Worm (Caenorhabditis elegans) whole organism, L3 larva: ENCODE measurements around the gene Y36E3A.2.

Experiments
- R02D3.7 ChIP-seq: fragments of 150-350 bp; optimal IDR thresholded peaks from 2 replicates; lab custom pipeline; 2014; ENCODE audit warnings: missing biosample characterization, missing genetic modification characterization
- ZK546.5 ChIP-seq: sonication (generic microtip); optimal IDR thresholded peaks from 2 replicates; lab custom pipeline; 2017; ENCODE audit warnings: missing biosample characterization, missing genetic modification characterization
- aly-2 ChIP-seq: fragments of 150-350 bp; optimal IDR thresholded peaks from 2 replicates; lab custom pipeline; 2014; ENCODE audit warnings: missing biosample characterization, missing genetic modification characterization
- ceh-16 ChIP-seq: sonication (generic microtip); optimal IDR thresholded peaks from 2 replicates; lab custom pipeline; 2017; ENCODE audit warnings: missing biosample characterization, missing genetic modification characterization
- ceh-28 ChIP-seq: fragments of 150-350 bp; optimal IDR thresholded peaks from 2 replicates; lab custom pipeline; 2014; ENCODE audit warnings: missing biosample characterization, missing genetic modification reagents, missing genetic modification characterization
- daf-12 ChIP-seq: fragments of 150-350 bp; optimal IDR thresholded peaks from 2 replicates; lab custom pipeline; 2014; ENCODE audit warnings: missing biosample characterization, missing genetic modification reagents, missing genetic modification characterization
- egl-27 ChIP-seq: sonication (generic microtip); optimal IDR thresholded peaks from 4 replicates; lab custom pipeline; 2017; ENCODE audit warnings: missing biosample characterization, missing genetic modification reagents, missing genetic modification characterization
- egl-5 ChIP-seq: fragments of 150-350 bp; optimal IDR thresholded peaks from 2 replicates; lab custom pipeline; 2017; ENCODE audit warnings: missing biosample characterization, missing genetic modification reagents, missing genetic modification characterization, inconsistent platforms
- elt-1 ChIP-seq: fragments of 150-350 bp; optimal IDR thresholded peaks from 2 replicates; lab custom pipeline; 2014; ENCODE audit warnings: missing biosample characterization, missing genetic modification characterization
- elt-2 ChIP-seq: sonication (generic microtip); optimal IDR thresholded peaks from 2 replicates; lab custom pipeline; 2016; ENCODE audit warnings: missing genetic modification reagents, mild to moderate bottlenecking, missing genetic modification characterization, missing compliant biosample characterization
- elt-3 ChIP-seq, 3 experiments: fragments of 150-350 bp in 1 of 3; sonication (generic microtip) in 2 of 3; optimal IDR thresholded peaks; 2 replicates in 2 of 3; 4 replicates in 1 of 3; lab custom pipeline; 2014 to 2017; ENCODE audit warnings: missing biosample characterization in 3 of 3, missing genetic modification characterization in 3 of 3
- fkh-2 ChIP-seq: fragments of 150-350 bp; optimal IDR thresholded peaks from 2 replicates; lab custom pipeline; 2014; ENCODE audit warnings: missing biosample characterization, missing genetic modification reagents, missing genetic modification characterization
- fos-1 ChIP-seq: fragments of 150-350 bp; optimal IDR thresholded peaks from 2 replicates; lab custom pipeline; 2014; ENCODE audit warnings: missing biosample characterization, missing genetic modification characterization
- hmg-11 ChIP-seq: sonication (generic microtip); optimal IDR thresholded peaks from 2 replicates; lab custom pipeline; 2016; ENCODE audit warnings: missing genetic modification characterization, missing compliant biosample characterization
- jun-1 ChIP-seq: fragments of 150-350 bp; optimal IDR thresholded peaks from 2 replicates; lab custom pipeline; 2014; ENCODE audit warnings: missing biosample characterization, missing genetic modification reagents, missing genetic modification characterization
- lin-15B ChIP-seq: fragments of 150-350 bp; optimal IDR thresholded peaks from 2 replicates; lab custom pipeline; 2014; ENCODE audit warnings: missing biosample characterization, missing genetic modification characterization
- lin-39 ChIP-seq: fragments of 150-350 bp; optimal IDR thresholded peaks from 2 replicates; lab custom pipeline; 2018; ENCODE audit warnings: missing biosample characterization, missing genetic modification reagents, missing genetic modification characterization
- mdl-1 ChIP-seq: fragments of 150-350 bp; optimal IDR thresholded peaks from 2 replicates; lab custom pipeline; 2014; ENCODE audit warnings: missing biosample characterization, missing genetic modification characterization
- nfya-1 ChIP-seq: sonication (generic microtip); optimal IDR thresholded peaks from 2 replicates; lab custom pipeline; 2017; ENCODE audit warnings: missing genetic modification characterization, mild to moderate bottlenecking, missing compliant biosample characterization, antibody characterized with exemption, moderate library complexity; ENCODE audit not compliant: insufficient read depth
- nhr-11 ChIP-seq: fragments of 150-350 bp; optimal IDR thresholded peaks from 2 replicates; lab custom pipeline; 2014; ENCODE audit warnings: missing biosample characterization, missing genetic modification characterization
- nhr-12 ChIP-seq: fragments of 150-350 bp; optimal IDR thresholded peaks from 2 replicates; lab custom pipeline; 2014; ENCODE audit warnings: missing biosample characterization, missing genetic modification characterization
- nhr-23 ChIP-seq: fragments of 150-350 bp; optimal IDR thresholded peaks from 2 replicates; lab custom pipeline; 2014; ENCODE audit warnings: missing biosample characterization, missing genetic modification reagents, missing genetic modification characterization
- nhr-237 ChIP-seq: fragments of 150-350 bp; optimal IDR thresholded peaks from 2 replicates; lab custom pipeline; 2014; ENCODE audit warnings: missing biosample characterization, missing genetic modification characterization
- nhr-25 ChIP-seq: sonication (generic microtip); optimal IDR thresholded peaks from 2 replicates; lab custom pipeline; 2017; ENCODE audit warnings: missing biosample characterization, missing genetic modification characterization
- nhr-28 ChIP-seq: fragments of 150-350 bp; optimal IDR thresholded peaks from 2 replicates; lab custom pipeline; 2014; ENCODE audit warnings: missing biosample characterization, missing genetic modification characterization
- nhr-43 ChIP-seq: sonication (generic microtip); optimal IDR thresholded peaks from 2 replicates; lab custom pipeline; 2016; ENCODE audit warnings: mild to moderate bottlenecking, missing genetic modification characterization, missing compliant biosample characterization; ENCODE audit not compliant: poor library complexity, severe bottlenecking
- nhr-67 ChIP-seq: fragments of 150-350 bp; optimal IDR thresholded peaks from 2 replicates; lab custom pipeline; 2014; ENCODE audit warnings: missing biosample characterization, missing genetic modification characterization
- nhr-76 ChIP-seq: fragments of 150-350 bp; sonication (generic microtip); optimal IDR thresholded peaks from 5 replicates; lab custom pipeline; 2014; ENCODE audit warnings: missing biosample characterization, missing genetic modification characterization
- nhr-77 ChIP-seq: fragments of 150-350 bp; optimal IDR thresholded peaks from 2 replicates; lab custom pipeline; 2014; ENCODE audit warnings: missing biosample characterization, missing genetic modification characterization
- pha-4 ChIP-seq: fragments of 150-350 bp; optimal IDR thresholded peaks from 2 replicates; lab custom pipeline; 2014; ENCODE audit warnings: missing biosample characterization, missing genetic modification reagents, missing genetic modification characterization
- pqm-1 ChIP-seq: fragments of 150-350 bp; optimal IDR thresholded peaks from 2 replicates; lab custom pipeline; 2017; ENCODE audit warnings: missing biosample characterization, missing genetic modification characterization, inconsistent platforms
- sea-2 ChIP-seq: fragments of 150-350 bp; sonication (generic microtip); optimal IDR thresholded peaks from 4 replicates; lab custom pipeline; 2014; ENCODE audit warnings: missing biosample characterization, missing genetic modification reagents, missing genetic modification characterization
- skn-1 ChIP-seq: fragments of 150-350 bp; optimal IDR thresholded peaks from 2 replicates; lab custom pipeline; 2014; ENCODE audit warnings: missing biosample characterization, missing genetic modification characterization
- tbx-2 ChIP-seq: sonication (generic microtip); optimal IDR thresholded peaks from 2 replicates; lab custom pipeline; 2016; ENCODE audit warnings: mild to moderate bottlenecking, missing genetic modification characterization, missing compliant biosample characterization
- unc-62 ChIP-seq: fragments of 150-350 bp; sonication (generic microtip); optimal IDR thresholded peaks from 4 replicates; lab custom pipeline; 2014; ENCODE audit warnings: missing biosample characterization, missing genetic modification reagents, missing genetic modification characterization
- zag-1 ChIP-seq: fragments of 150-350 bp; optimal IDR thresholded peaks from 2 replicates; lab custom pipeline; 2014; ENCODE audit warnings: missing biosample characterization, missing genetic modification characterization
- ztf-11 ChIP-seq: fragments of 150-350 bp; optimal IDR thresholded peaks from 2 replicates; lab custom pipeline; 2014; ENCODE audit warnings: missing biosample characterization, missing genetic modification characterization
- ztf-4 ChIP-seq: fragments of 150-350 bp; optimal IDR thresholded peaks from 2 replicates; lab custom pipeline; 2014; ENCODE audit warnings: missing biosample characterization, missing genetic modification characterization

Gene Y36E3A.2

DNA sequence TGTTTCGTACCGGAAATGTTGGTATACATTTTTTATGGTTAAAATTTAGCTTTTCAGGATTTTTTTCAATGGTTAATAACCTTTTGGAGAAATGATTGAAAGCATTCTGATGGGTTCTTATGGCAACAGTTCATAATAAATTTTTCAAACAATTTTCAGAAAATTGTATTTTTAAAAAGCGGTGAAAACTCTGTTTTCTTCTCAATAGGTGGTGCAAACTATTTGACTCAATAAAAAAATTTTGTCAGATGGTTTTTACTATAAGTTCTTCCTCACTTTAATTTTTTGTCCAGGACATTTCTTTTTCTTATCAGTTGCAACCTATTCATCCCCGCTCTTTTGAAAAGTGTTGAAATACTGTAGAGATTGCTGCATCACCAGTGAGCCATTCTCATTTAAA is 23.0 kb downstream of the Y36E3A.2 start, which contains the start of gene T26H5.14:
Gene T26H5.14, plus strand, starts transcription at position 301 of the 400 bp plus-strand sequence.
- TF ChIP-seq elt-2 (tag; lab: Kevin White, UChicago) (peak; percentile 40), ceh-16 (tag; lab: Kevin White, UChicago) (no peak)

DNA sequence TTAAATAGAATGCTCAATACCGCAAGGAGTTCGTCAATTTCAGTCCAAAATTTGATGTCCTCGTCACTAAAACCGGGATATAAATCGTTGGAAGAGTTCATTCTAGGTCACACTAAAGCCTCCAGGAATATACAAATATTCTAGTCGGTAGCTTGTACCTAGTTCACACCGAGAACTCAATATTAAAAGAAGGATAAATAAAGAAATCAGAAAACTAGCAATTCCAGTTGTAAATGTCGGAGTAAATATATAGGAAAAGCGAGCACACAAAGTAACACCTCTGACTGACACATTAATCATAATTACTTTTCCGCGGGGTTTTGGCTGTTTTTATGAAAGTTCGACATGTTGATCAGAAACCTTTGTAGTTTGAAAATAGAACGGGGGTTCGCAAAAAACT is 25.6 kb downstream of the Y36E3A.2 start, which contains the start of gene srw-33:
Gene srw-33, minus strand, starts transcription at position 101 of the 400 bp plus-strand sequence.
- TF ChIP-seq elt-2 (tag; lab: Kevin White, UChicago) = no peak
- no peak for TF ChIP-seq fos-1 (tag; lab: Kevin White, UChicago)
- TF ChIP-seq sea-2 (GFP tag; lab: Kevin White, UChicago) = no peak
- TF ChIP-seq ZK546.5 (tag; lab: Kevin White, UChicago) = no peak
- TF ChIP-seq pha-4 (tag; lab: Kevin White, UChicago) = no peak
- TF ChIP-seq ztf-11 = no peak

DNA sequence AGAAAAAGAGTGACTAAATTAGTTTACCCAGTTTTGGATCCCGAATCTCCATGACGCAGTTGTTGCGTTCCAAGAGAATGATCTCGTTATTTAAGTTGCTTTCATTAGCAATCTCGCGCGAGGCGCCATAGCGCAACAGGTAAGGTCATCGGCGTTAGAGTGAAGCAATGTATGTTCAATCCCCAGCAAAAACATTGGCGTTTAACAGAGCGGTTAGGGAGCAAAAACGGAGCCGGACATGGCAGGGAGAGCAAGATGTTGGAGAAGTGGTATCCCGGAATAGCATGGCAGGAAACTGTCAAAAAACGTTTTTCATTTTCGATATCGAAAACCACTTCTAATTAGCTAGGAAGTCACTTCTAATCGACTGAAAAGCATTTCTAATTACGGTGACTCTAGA is 28.5 kb downstream of the Y36E3A.2 start:
- peak; percentile 31 for TF ChIP-seq nhr-43
- no peak for TF ChIP-seq lin-15B (tag; lab: Kevin White, UChicago)
- TF ChIP-seq nhr-76 (tag; lab: Kevin White, UChicago) = no peak

DNA sequence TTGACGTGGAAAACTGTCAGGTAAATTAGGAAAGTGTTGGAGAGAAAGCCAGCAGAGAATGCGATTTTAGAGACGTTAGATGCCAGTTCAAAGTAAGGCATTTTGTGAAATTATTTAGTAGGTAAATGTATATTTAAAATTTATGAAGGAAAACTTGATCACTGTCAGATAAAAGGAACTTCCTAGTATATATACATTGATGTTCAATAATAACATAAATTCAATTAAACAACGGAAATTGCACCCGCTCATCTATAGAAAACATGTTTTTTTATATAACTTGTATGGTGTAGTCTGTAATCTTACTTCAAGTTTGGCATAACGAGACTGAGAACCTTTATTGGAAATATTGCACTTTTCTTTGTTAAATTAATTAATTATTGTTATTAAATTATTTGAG is 33.2 kb downstream of the Y36E3A.2 start, which contains the start of gene str-71:
Gene str-71, minus strand, starts transcription at position 101 of the 400 bp plus-strand sequence.
- no peak for TF ChIP-seq pha-4 (tag; lab: Kevin White, UChicago)
- no peak for TF ChIP-seq elt-3 (tag; optimal IDR thresholded peaks at IDR 0.05; lab: Kevin White, UChicago)
- TF ChIP-seq aly-2 (tag; lab: Kevin White, UChicago) = no peak
- TF ChIP-seq nhr-23 (tag; lab: Kevin White, UChicago) = no peak
- no peak for TF ChIP-seq mdl-1 (tag; lab: Kevin White, UChicago)
- TF ChIP-seq daf-12 (tag; lab: Kevin White, UChicago) = no peak
- no peak for TF ChIP-seq fkh-2 (tag; lab: Kevin White, UChicago)
- no peak for TF ChIP-seq jun-1 (tag; lab: Kevin White, UChicago)
- TF ChIP-seq egl-5 = no peak
- TF ChIP-seq nhr-28 (tag; lab: Kevin White, UChicago) = no peak
- no peak for TF ChIP-seq pqm-1 (tag; lab: Kevin White, UChicago)
- no peak for TF ChIP-seq elt-2 (tag; lab: Kevin White, UChicago)
- no peak for TF ChIP-seq nhr-77

DNA sequence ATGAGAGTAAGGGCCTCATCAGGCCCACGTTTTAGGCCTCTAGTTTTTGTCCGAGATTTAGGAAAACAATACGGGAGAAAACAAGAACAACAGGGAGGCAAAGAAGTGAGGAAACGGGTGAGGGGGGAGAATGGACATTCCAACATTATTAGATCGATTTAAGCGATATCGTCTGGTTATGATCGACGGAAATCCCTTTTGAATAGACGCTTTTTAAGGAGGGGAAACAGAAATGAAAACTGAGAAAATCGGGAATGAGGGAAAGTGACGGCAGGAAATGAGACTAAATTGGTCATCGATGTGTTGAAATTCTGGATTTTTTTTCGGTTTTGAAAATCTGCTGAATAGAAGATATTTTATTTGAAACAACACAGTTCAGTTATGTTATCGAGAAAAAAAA is 38.6 kb downstream of the Y36E3A.2 start, which contains the start of gene rocf-1:
Gene rocf-1, minus strand, starts transcription at position 101 of the 400 bp plus-strand sequence.
- TF ChIP-seq aly-2 (tag; lab: Kevin White, UChicago) (no peak), skn-1 (no peak), R02D3.7 (tag; lab: Kevin White, UChicago) (no peak), nhr-76 (tag; lab: Kevin White, UChicago) (no peak), elt-3 (tag; optimal IDR thresholded peaks at IDR 0.05; lab: Kevin White, UChicago) (no peak), pha-4 (tag; lab: Kevin White, UChicago) (no peak), nhr-67 (no peak)

DNA sequence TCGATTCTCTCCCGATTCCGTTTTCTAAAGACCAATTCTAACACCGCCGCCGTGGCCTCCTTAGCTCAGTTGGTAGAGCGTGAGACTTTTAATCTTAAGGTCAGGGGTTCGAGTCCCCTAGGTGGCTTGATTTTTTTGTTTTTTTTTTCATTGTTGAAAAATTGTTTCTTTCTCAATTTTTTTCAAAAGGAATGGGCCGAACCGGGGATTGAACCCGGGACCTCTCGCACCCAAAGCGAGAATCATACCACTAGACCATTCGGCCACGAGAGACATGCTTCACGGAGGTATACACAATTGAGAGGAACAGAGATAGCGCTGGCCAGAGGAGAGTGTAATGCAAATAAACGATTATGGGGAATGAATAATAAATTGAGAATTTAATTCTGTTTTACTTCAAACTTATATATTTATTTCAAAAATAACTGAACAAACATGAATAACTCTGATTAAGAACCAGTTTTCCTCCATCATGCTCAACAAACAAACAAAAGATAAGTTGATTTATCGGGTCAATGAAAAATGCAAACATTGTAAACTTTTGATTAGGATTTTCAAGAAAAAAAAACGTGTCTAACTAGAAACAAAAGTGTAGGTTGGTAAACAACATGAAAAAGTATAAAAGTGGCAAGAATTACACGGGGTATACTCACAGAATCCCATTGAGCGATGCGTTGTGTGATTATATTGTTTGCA is 39.3 kb downstream of the Y36E3A.2 start, which contains the start of gene pqn-71:
Gene pqn-71, plus strand, starts transcription at position 646 of the 696 bp plus-strand sequence.
- TF ChIP-seq lin-39 (tag; lab: Kevin White, UChicago) = peak; percentile 63
- no peak for TF ChIP-seq ZK546.5 (tag; lab: Kevin White, UChicago)
- TF ChIP-seq mdl-1 (tag; lab: Kevin White, UChicago) = peak; percentile 11
- peak; percentile 54 for TF ChIP-seq R02D3.7 (tag; lab: Kevin White, UChicago)
- TF ChIP-seq elt-2 (tag; lab: Kevin White, UChicago) = peak; percentile 85
- TF ChIP-seq ztf-4 (tag; lab: Kevin White, UChicago) = no peak
- peak; percentile 77 for TF ChIP-seq nhr-25
- TF ChIP-seq unc-62 (GFP tag; lab: Kevin White, UChicago) = no peak
- TF ChIP-seq egl-5 = no peak
- TF ChIP-seq nhr-12 (tag; lab: Kevin White, UChicago) = no peak
- peak; percentile 70 for TF ChIP-seq nhr-77
- no peak for TF ChIP-seq aly-2 (tag; lab: Kevin White, UChicago)
- peak; percentile 85 for TF ChIP-seq tbx-2
- no peak for TF ChIP-seq pha-4 (tag; lab: Kevin White, UChicago)
- TF ChIP-seq fkh-2 (tag; lab: Kevin White, UChicago) = no peak
- TF ChIP-seq fos-1 (tag; lab: Kevin White, UChicago) = peak; percentile 83
- TF ChIP-seq egl-27 (tag; lab: Kevin White, UChicago) = peak; percentile 82
- TF ChIP-seq ceh-28 = no peak
- no peak for TF ChIP-seq nfya-1 (tag; lab: Kevin White, UChicago)
- no peak for TF ChIP-seq nhr-67
- peak; percentile 67 for TF ChIP-seq lin-15B (tag; lab: Kevin White, UChicago)
- peak; percentile 56 for TF ChIP-seq hmg-11 (tag; lab: Kevin White, UChicago)
- no peak for TF ChIP-seq zag-1 (tag; lab: Kevin White, UChicago)
- TF ChIP-seq nhr-28 (tag; lab: Kevin White, UChicago) = no peak
- no peak for TF ChIP-seq ztf-11
- no peak for TF ChIP-seq elt-1 (tag; lab: Kevin White, UChicago)
- no peak for TF ChIP-seq daf-12 (tag; lab: Kevin White, UChicago)
- peak; percentile 76 for TF ChIP-seq nhr-43
- no peak for TF ChIP-seq nhr-237
- TF ChIP-seq nhr-11 (tag; lab: Kevin White, UChicago) = peak; percentile 14
- TF ChIP-seq jun-1 (tag; lab: Kevin White, UChicago) = peak; percentile 90
